Fruit fly (Drosophila melanogaster) whole organism, embryonic: Measurements from ENCODE around the gene CG10254.

Source experiments
- Atf6 ChIP-seq: fragments of 200-800 bp; sonication (Bioruptor generic); IDR thresholded peaks from 2 replicates; pipeline ENCODE4 v1.3.6; 2022; ENCODE audit warnings: missing biosample characterization, missing genetic modification characterization
- B-H2 ChIP-seq: fragments of 200-800 bp; sonication (Bioruptor generic); optimal IDR thresholded peaks from 2 replicates; lab custom pipeline; 2018; ENCODE audit warnings: missing biosample characterization, mild to moderate bottlenecking, missing genetic modification characterization
- BEAF-32 ChIP-seq: fragments of 200-800 bp; sonication (Bioruptor generic); optimal IDR thresholded peaks from 3 replicates; lab custom pipeline; 2017; ENCODE audit warnings: missing biosample characterization, missing genetic modification characterization, mild to moderate bottlenecking, moderate library complexity, missing genetic modification reagents
- CG11723 ChIP-seq: fragments of 200-800 bp; sonication (Bioruptor generic); optimal IDR thresholded peaks from 2 replicates; lab custom pipeline; 2017; ENCODE audit warnings: missing biosample characterization, mild to moderate bottlenecking, missing genetic modification characterization
- CG12104 ChIP-seq: fragments of 200-800 bp; sonication (Bioruptor generic); optimal IDR thresholded peaks from 3 replicates; lab custom pipeline; 2016; ENCODE audit warnings: missing biosample characterization, missing genetic modification characterization
- CG12744 ChIP-seq: fragments of 200-800 bp; sonication (Bioruptor generic); optimal IDR thresholded peaks from 2 replicates; lab custom pipeline; 2016; ENCODE audit warnings: missing biosample characterization, missing genetic modification characterization
- CG14014 ChIP-seq: fragments of 200-800 bp; sonication (Bioruptor generic); IDR thresholded peaks from 2 replicates; pipeline ENCODE4 v1.3.6; 2022; ENCODE audit warnings: missing biosample characterization, missing genetic modification characterization
- CG15269 ChIP-seq: fragments of 200-800 bp; sonication (Bioruptor generic); optimal IDR thresholded peaks from 2 replicates; lab custom pipeline; 2018; ENCODE audit warnings: missing biosample characterization, mild to moderate bottlenecking, missing genetic modification characterization, moderate library complexity
- CG15696 ChIP-seq: fragments of 200-800 bp; sonication (Bioruptor generic); optimal IDR thresholded peaks from 2 replicates; lab custom pipeline; 2019; ENCODE audit warnings: missing biosample characterization, mild to moderate bottlenecking, missing genetic modification characterization, moderate library complexity
- CG17829 ChIP-seq: fragments of 200-800 bp; optimal IDR thresholded peaks from 2 replicates; lab custom pipeline; 2019; ENCODE audit warnings: missing biosample characterization, mild to moderate bottlenecking, missing genetic modification characterization, moderate library complexity
- CG18262 ChIP-seq: fragments of 200-800 bp; optimal IDR thresholded peaks from 3 replicates; lab custom pipeline; 2019; ENCODE audit warnings: missing biosample characterization, mild to moderate bottlenecking, missing genetic modification characterization, moderate library complexity
- CG3163 ChIP-seq: fragments of 200-800 bp; sonication (Bioruptor generic); optimal IDR thresholded peaks from 3 replicates; lab custom pipeline; 2016; ENCODE audit warnings: missing biosample characterization, missing genetic modification characterization
- CG3995 ChIP-seq: fragments of 200-800 bp; sonication (Bioruptor generic); optimal IDR thresholded peaks from 3 replicates; lab custom pipeline; 2016; ENCODE audit warnings: missing biosample characterization, missing genetic modification characterization
- CG4282 ChIP-seq: fragments of 200-800 bp; sonication (Bioruptor generic); optimal IDR thresholded peaks from 2 replicates; lab custom pipeline; 2016; ENCODE audit warnings: missing biosample characterization, missing genetic modification characterization
- CG6791 ChIP-seq: fragments of 200-800 bp; sonication (Bioruptor generic); IDR thresholded peaks from 3 replicates; pipeline ENCODE4 v1.3.6; 2022; ENCODE audit warnings: missing biosample characterization, missing genetic modification characterization; ENCODE audit not compliant: partially characterized antibody
- CG8359 ChIP-seq: fragments of 200-800 bp; sonication (Bioruptor generic); optimal IDR thresholded peaks from 2 replicates; lab custom pipeline; 2017; ENCODE audit warnings: missing biosample characterization, mild to moderate bottlenecking, missing genetic modification characterization, borderline replicate concordance
- CG9727 ChIP-seq: fragments of 200-800 bp; sonication (Bioruptor generic); optimal IDR thresholded peaks from 3 replicates; lab custom pipeline; 2017; ENCODE audit warnings: missing biosample characterization, mild to moderate bottlenecking, missing genetic modification characterization
- Camta ChIP-seq: fragments of 200-800 bp; sonication (Bioruptor generic); optimal IDR thresholded peaks from 2 replicates; lab custom pipeline; 2016; ENCODE audit warnings: missing biosample characterization, missing genetic modification characterization
- E2f1 ChIP-seq: fragments of 200-800 bp; sonication (Bioruptor generic); IDR thresholded peaks from 2 replicates; pipeline ENCODE4 v1.3.6; 2022; ENCODE audit warnings: missing biosample characterization, missing genetic modification characterization
- ERR ChIP-seq: fragments of 200-800 bp; sonication (Bioruptor generic); optimal IDR thresholded peaks from 2 replicates; lab custom pipeline; 2016; ENCODE audit warnings: missing biosample characterization, missing genetic modification characterization
- Fer2 ChIP-seq: fragments of 200-800 bp; sonication (Bioruptor generic); optimal IDR thresholded peaks from 2 replicates; lab custom pipeline; 2018; ENCODE audit warnings: missing biosample characterization, mild to moderate bottlenecking, missing genetic modification characterization, moderate library complexity
- H15 ChIP-seq: fragments of 200-800 bp; sonication (Bioruptor generic); IDR thresholded peaks from 3 replicates; pipeline ENCODE4 v1.3.6; 2022; ENCODE audit warnings: missing biosample characterization, missing genetic modification characterization
- HLH54F ChIP-seq: fragments of 200-800 bp; sonication (Bioruptor generic); optimal IDR thresholded peaks from 3 replicates; lab custom pipeline; 2016; ENCODE audit warnings: missing biosample characterization, missing genetic modification characterization
- Hr78 ChIP-seq, 2 experiments: fragments of 200-800 bp in 1 of 2; fragments of >200 bp in 1 of 2; sonication (Bioruptor generic) in 1 of 2; optimal IDR thresholded peaks; 2 replicates each; lab custom pipeline; 2017 to 2019; ENCODE audit warnings: missing biosample characterization in 2 of 2, missing genetic modification characterization in 2 of 2, mild to moderate bottlenecking in 1 of 2, moderate library complexity in 1 of 2
- Hsf ChIP-seq: fragments of 200-800 bp; sonication (Bioruptor generic); optimal IDR thresholded peaks from 3 replicates; lab custom pipeline; 2016; ENCODE audit warnings: missing biosample characterization, missing genetic modification characterization
- Lim3 ChIP-seq: fragments of 200-800 bp; sonication (Bioruptor generic); IDR thresholded peaks from 2 replicates; pipeline ENCODE4 v1.3.6; 2022; ENCODE audit warnings: missing biosample characterization, missing genetic modification characterization
- Oli ChIP-seq: fragments of 200-800 bp; sonication (Bioruptor generic); optimal IDR thresholded peaks from 2 replicates; lab custom pipeline; 2018; ENCODE audit warnings: missing biosample characterization, mild to moderate bottlenecking, missing genetic modification characterization, moderate library complexity
- PHDP ChIP-seq: fragments of 200-800 bp; sonication (Bioruptor generic); optimal IDR thresholded peaks from 3 replicates; lab custom pipeline; 2018; ENCODE audit warnings: missing biosample characterization, mild to moderate bottlenecking, missing genetic modification characterization, moderate library complexity
- bcd ChIP-seq: fragments of 200-800 bp; sonication (Bioruptor generic); optimal IDR thresholded peaks from 2 replicates; lab custom pipeline; 2017; ENCODE audit warnings: missing biosample characterization, mild to moderate bottlenecking, missing genetic modification characterization
- chn ChIP-seq: fragments of 200-800 bp; sonication (Bioruptor generic); optimal IDR thresholded peaks from 2 replicates; lab custom pipeline; 2016; ENCODE audit warnings: missing biosample characterization, missing genetic modification characterization
- corto ChIP-seq: fragments of 200-800 bp; sonication (Bioruptor generic); optimal IDR thresholded peaks from 2 replicates; lab custom pipeline; 2016; ENCODE audit warnings: missing biosample characterization, mild to moderate bottlenecking, missing genetic modification characterization, moderate library complexity
- croc ChIP-seq: fragments of 200-800 bp; sonication (Bioruptor generic); conservative IDR thresholded peaks from 3 replicates; pipeline ENCODE4 v1.3.6; 2022; ENCODE audit warnings: missing biosample characterization, missing genetic modification characterization
- ems ChIP-seq: fragments of 200-800 bp; sonication (Bioruptor generic); optimal IDR thresholded peaks from 3 replicates; lab custom pipeline; 2016; ENCODE audit warnings: missing biosample characterization, missing genetic modification characterization
- gem ChIP-seq: fragments of 200-800 bp; sonication (Bioruptor generic); optimal IDR thresholded peaks from 2 replicates; lab custom pipeline; 2019; ENCODE audit warnings: missing biosample characterization, mild to moderate bottlenecking, missing genetic modification characterization, moderate library complexity
- gro ChIP-seq: fragments of 200-800 bp; sonication (Bioruptor generic); optimal IDR thresholded peaks from 2 replicates; lab custom pipeline; 2016; ENCODE audit warnings: missing biosample characterization, missing genetic modification characterization
- lab ChIP-seq: fragments of 200-800 bp; sonication (Bioruptor generic); optimal IDR thresholded peaks from 3 replicates; lab custom pipeline; 2017; ENCODE audit warnings: missing biosample characterization, missing genetic modification characterization, mild to moderate bottlenecking, moderate library complexity, missing genetic modification reagents
- mam ChIP-seq: fragments of 200-800 bp; sonication (Bioruptor generic); optimal IDR thresholded peaks from 3 replicates; lab custom pipeline; 2016; ENCODE audit warnings: missing biosample characterization, missing genetic modification characterization
- nom ChIP-seq: fragments of 200-800 bp; sonication (Bioruptor generic); optimal IDR thresholded peaks from 2 replicates; lab custom pipeline; 2017; ENCODE audit warnings: missing biosample characterization, missing genetic modification characterization, mild to moderate bottlenecking, moderate library complexity, missing genetic modification reagents
- oc ChIP-seq: fragments of 200-800 bp; sonication (Bioruptor generic); optimal IDR thresholded peaks from 2 replicates; lab custom pipeline; 2018; ENCODE audit warnings: missing biosample characterization, mild to moderate bottlenecking, missing genetic modification characterization, moderate library complexity
- peb ChIP-seq: fragments of 200-800 bp; sonication (Bioruptor generic); IDR thresholded peaks from 2 replicates; pipeline ENCODE4 v1.3.6; 2022; ENCODE audit warnings: missing biosample characterization, missing genetic modification characterization
- repo ChIP-seq: fragments of 200-800 bp; sonication (Bioruptor generic); optimal IDR thresholded peaks from 2 replicates; lab custom pipeline; 2016; ENCODE audit warnings: missing biosample characterization, missing genetic modification characterization
- schlank ChIP-seq: fragments of 200-800 bp; sonication (Bioruptor generic); optimal IDR thresholded peaks from 2 replicates; lab custom pipeline; 2018; ENCODE audit warnings: missing biosample characterization, mild to moderate bottlenecking, missing genetic modification characterization
- slou ChIP-seq: fragments of 200-800 bp; sonication (Bioruptor generic); optimal IDR thresholded peaks from 3 replicates; lab custom pipeline; 2016; ENCODE audit warnings: missing biosample characterization, missing genetic modification characterization
- sqz ChIP-seq: fragments of 200-800 bp; sonication (Bioruptor generic); optimal IDR thresholded peaks from 3 replicates; lab custom pipeline; 2018; ENCODE audit warnings: missing biosample characterization, mild to moderate bottlenecking, missing genetic modification characterization
- sr ChIP-seq: fragments of 200-800 bp; sonication (Bioruptor generic); IDR thresholded peaks from 3 replicates; pipeline ENCODE4 v1.3.6; 2022; ENCODE audit warnings: missing biosample characterization, missing genetic modification characterization
- tap ChIP-seq: fragments of 200-800 bp; optimal IDR thresholded peaks from 3 replicates; lab custom pipeline; 2019; ENCODE audit warnings: missing biosample characterization, mild to moderate bottlenecking, missing genetic modification characterization, moderate library complexity
- tin ChIP-seq: fragments of 200-800 bp; sonication (Bioruptor generic); optimal IDR thresholded peaks from 3 replicates; lab custom pipeline; 2016; ENCODE audit warnings: missing biosample characterization, missing genetic modification characterization
- zf30C ChIP-seq: fragments of 200-800 bp; sonication (Bioruptor generic); optimal IDR thresholded peaks from 3 replicates; lab custom pipeline; 2018; ENCODE audit warnings: missing biosample characterization, mild to moderate bottlenecking, missing genetic modification characterization

CG10254 gene

DNA sequence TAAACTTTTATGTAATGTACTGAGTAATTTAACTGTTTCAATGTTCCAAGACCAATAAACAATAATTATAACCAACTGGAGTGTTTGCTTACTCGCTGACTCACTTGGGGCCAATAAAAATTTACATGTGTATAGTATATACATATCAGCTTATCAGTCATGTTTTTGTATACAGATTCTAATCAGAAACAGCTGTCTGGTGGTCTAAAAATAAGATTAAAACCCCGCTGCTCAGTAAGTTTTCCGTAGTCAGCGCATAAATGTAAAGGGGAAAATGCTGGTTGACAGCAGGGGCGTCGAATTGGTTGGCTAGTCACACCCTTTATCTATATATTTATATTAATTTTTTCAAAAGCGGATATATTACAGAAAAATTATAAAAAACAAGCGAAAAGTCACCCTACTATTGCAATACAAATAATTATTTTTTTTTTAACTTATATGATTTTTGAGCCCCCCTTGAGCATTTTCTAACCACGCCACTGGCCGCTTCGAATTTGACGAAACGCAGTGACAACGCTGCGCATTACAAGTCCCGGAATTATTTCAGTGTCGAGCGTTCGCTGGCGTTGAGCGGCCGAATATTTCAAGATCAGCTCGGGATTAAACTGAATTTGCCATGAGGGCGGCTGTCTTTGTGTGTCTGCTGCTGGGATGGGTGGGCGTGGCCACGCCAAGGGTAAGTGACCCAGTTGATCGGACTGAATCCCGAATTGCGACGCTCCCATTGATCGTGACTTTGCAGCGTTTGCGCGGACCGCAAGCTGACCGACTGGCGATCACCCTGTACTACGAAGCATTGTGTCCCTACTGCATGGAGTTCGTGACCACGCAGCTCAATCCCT lies 16.2 kb downstream of the CG10254 start, which contains the start of gene GILT2 (continued):
- TF ChIP-seq lab (peak; percentile 97), Atf6 (GFP tag; lab: Robert Waterston, UW) (peak; percentile 96), Hsf (GFP tag; lab: Kevin White, UChicago) (peak; percentile 80), ems (peak; percentile 45), Camta (GFP tag; lab: Kevin White, UChicago) (peak; percentile 39), ERR (GFP tag; lab: Kevin White, UChicago) (no peak), CG15269 (tag; lab: Kevin White, UChicago) (peak; percentile 95), tin (GFP tag; lab: Kevin White, UChicago) (peak; percentile 89), PHDP (tag; lab: Kevin White, UChicago) (peak; percentile 96), CG3995 (GFP tag; lab: Kevin White, UChicago) (peak; percentile 42), schlank (tag; lab: Kevin White, UChicago) (peak; percentile 53), Hr78 (GFP tag; optimal IDR thresholded peaks at IDR 0.05; lab: Kevin White, UChicago) (peak in 1 of 2 experiments; percentile 71), B-H2 (peak; percentile 87), chn (GFP tag; lab: Kevin White, UChicago) (peak; percentile 62), CG8359 (GFP tag; lab: Kevin White, UChicago) (peak; percentile 81), CG4282 (GFP tag; lab: Kevin White, UChicago) (no peak), peb (GFP tag; lab: Robert Waterston, UW) (peak; percentile 85), CG3163 (GFP tag; lab: Kevin White, UChicago) (no peak), CG15696 (tag; lab: Kevin White, UChicago) (peak; percentile 91), E2f1 (peak; percentile 88), corto (GFP tag; lab: Kevin White, UChicago) (peak; percentile 55), CG12104 (GFP tag; lab: Kevin White, UChicago) (peak; percentile 93), tap (tag; lab: Kevin White, UChicago) (peak; percentile 87), CG12744 (GFP tag; lab: Kevin White, UChicago) (peak; percentile 49), slou (GFP tag; lab: Kevin White, UChicago) (peak; percentile 57), oc (tag; lab: Kevin White, UChicago) (peak; percentile 91), CG9727 (GFP tag; lab: Kevin White, UChicago) (peak; percentile 94), gem (tag; lab: Kevin White, UChicago) (peak; percentile 94), repo (no peak), mam (GFP tag; lab: Kevin White, UChicago) (peak; percentile 75), gro (GFP tag; lab: Kevin White, UChicago) (no peak), CG11723 (GFP tag; lab: Kevin White, UChicago) (peak; percentile 90), nom (GFP tag; lab: Kevin White, UChicago) (peak; percentile 39), CG17829 (tag; lab: Kevin White, UChicago) (peak; percentile 92), CG6791 (GFP tag; lab: Robert Waterston, UW) (no peak), CG14014 (GFP tag; lab: Robert Waterston, UW) (peak; percentile 94), Fer2 (tag; lab: Kevin White, UChicago) (peak; percentile 86), HLH54F (GFP tag; lab: Kevin White, UChicago) (peak; percentile 46), sqz (GFP tag; lab: Kevin White, UChicago) (peak; percentile 88), sr (GFP tag; lab: Robert Waterston, UW) (peak; percentile 50; the same call in 2 of the 3 replicates), zf30C (GFP tag; lab: Kevin White, UChicago) (no peak), H15 (peak; percentile 86), bcd (GFP tag; lab: Kevin White, UChicago) (peak; percentile 92), Oli (tag; lab: Kevin White, UChicago) (peak; percentile 92), Lim3 (GFP tag; lab: Robert Waterston, UW) (peak; percentile 34; the same call in 1 of the 2 replicates), CG18262 (tag; lab: Kevin White, UChicago) (peak; percentile 91), BEAF-32 (GFP tag; lab: Kevin White, UChicago) (peak; percentile 1), croc (GFP tag; lab: Robert Waterston, UW) (peak; percentile 89)
